Fruit fly (Drosophila melanogaster): ENCODE measurements around the gene spn-A.

Gene spn-A

DNA sequence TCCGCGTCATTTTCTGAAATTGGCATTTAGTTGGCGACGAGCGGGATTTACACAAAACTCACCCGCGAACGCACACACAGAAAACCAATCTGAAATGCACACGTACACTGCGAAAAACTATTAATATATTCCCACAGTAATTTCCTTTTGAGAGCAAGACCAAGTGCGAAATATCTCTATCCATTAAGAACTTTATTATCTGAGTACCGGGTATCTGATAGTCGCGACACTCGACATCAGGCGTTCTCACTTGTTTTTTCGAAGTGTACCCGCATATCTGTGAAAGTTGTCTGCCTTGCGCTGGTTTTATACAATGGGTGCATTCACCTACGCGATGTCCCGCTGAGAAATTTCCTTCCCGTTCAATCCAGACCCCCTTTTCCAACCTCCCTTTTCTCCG lies 20.3 kb upstream of the spn-A start (continued):
- TF ChIP-seq CG34224 (GFP tag; IDR thresholded peaks at IDR 0.05; ENCODE audit: partially characterized antibody) (no peak), Dip3 (GFP tag; optimal IDR thresholded peaks at IDR 0.05) (no peak), CG5180 (GFP tag; optimal IDR thresholded peaks at IDR 0.05) (no peak), MESR4 (GFP tag; optimal IDR thresholded peaks at IDR 0.05) (no peak), corto (GFP tag; optimal IDR thresholded peaks at IDR 0.05) (no peak), sug (tag; optimal IDR thresholded peaks at IDR 0.05) (no peak), CG13296 (GFP tag; optimal IDR thresholded peaks at IDR 0.05) (no peak), cg (GFP tag; optimal IDR thresholded peaks at IDR 0.05) (no peak), bigmax (GFP tag; optimal IDR thresholded peaks at IDR 0.05) (no peak), CG7372 (GFP tag; IDR thresholded peaks at IDR 0.05) (no peak), CG1529 (GFP tag; optimal IDR thresholded peaks at IDR 0.05) (no peak), CG14710 (tag; optimal IDR thresholded peaks at IDR 0.05) (peak; percentile 5), CG33213 (GFP tag; optimal IDR thresholded peaks at IDR 0.05) (no peak), CG17328 (GFP tag; IDR thresholded peaks at IDR 0.05) (0 out of 2 replicates have a peak, but pooled peaks have one; percentile 9), row (GFP tag; IDR thresholded peaks at IDR 0.05) (0 out of 3 replicates have a peak, but pooled peaks have one; percentile 26), YL-1 (GFP tag; optimal IDR thresholded peaks at IDR 0.05) (no peak), CG11247 (GFP tag; IDR thresholded peaks at IDR 0.05) (no peak), chn (GFP tag; optimal IDR thresholded peaks at IDR 0.05) (peak; percentile 8), CG43689 (GFP tag; IDR thresholded peaks at IDR 0.05) (no peak), slbo (GFP tag; IDR thresholded peaks at IDR 0.05) (no peak), hb (GFP tag; IDR thresholded peaks at IDR 0.05; ENCODE audit: partially characterized antibody) (peak; percentile 51; the same call in 1 of the 3 replicates), sens-2 (GFP tag; IDR thresholded peaks at IDR 0.05) (no peak), pnt (GFP tag; optimal IDR thresholded peaks at IDR 0.05) (peak; percentile 17), CG12391 (tag; optimal IDR thresholded peaks at IDR 0.05) (peak; percentile 10), Blimp-1 (GFP tag; optimal IDR thresholded peaks at IDR 0.05) (peak; percentile 50), NC2β (GFP tag; optimal IDR thresholded peaks at IDR 0.05) (no peak), Ssrp (tag; optimal IDR thresholded peaks at IDR 0.05) (peak; percentile 13), btn (GFP tag; optimal IDR thresholded peaks at IDR 0.05) (no peak), vnd (GFP tag; IDR thresholded peaks at IDR 0.05; ENCODE audit: partially characterized antibody) (peak; percentile 16; the same call in 1 of the 3 replicates), tup (GFP tag; optimal IDR thresholded peaks at IDR 0.05) (no peak), dan (GFP tag; IDR thresholded peaks at IDR 0.05) (no peak), HLHmδ (GFP tag; optimal IDR thresholded peaks at IDR 0.05) (no peak), CG10979 (tag; optimal IDR thresholded peaks at IDR 0.05) (peak; percentile 34), sisA (GFP tag; IDR thresholded peaks at IDR 0.05) (peak; percentile 38; the same call in 1 of the 2 replicates), CG17829 (tag; optimal IDR thresholded peaks at IDR 0.05) (peak; percentile 6), Adf1 (GFP tag; IDR thresholded peaks at IDR 0.05) (no peak), CG8924 (tag; optimal IDR thresholded peaks at IDR 0.05) (no peak), Hr78 (GFP tag; optimal IDR thresholded peaks at IDR 0.05) (no peak), dysf (GFP tag; IDR thresholded peaks at IDR 0.05) (0 out of 3 replicates have a peak, but pooled peaks have one; percentile 13), ase (GFP tag; IDR thresholded peaks at IDR 0.05) (0 out of 3 replicates have a peak, but pooled peaks have one; percentile 10), CG16813 (GFP tag; IDR thresholded peaks at IDR 0.05; ENCODE audit: partially characterized antibody) (peak; percentile 41; the same call in 1 of the 3 replicates), Hsf (GFP tag; optimal IDR thresholded peaks at IDR 0.05) (peak; percentile 22), seq (GFP tag; IDR thresholded peaks at IDR 0.05) (no peak), sd (tag; optimal IDR thresholded peaks at IDR 0.05) (no peak), zfh1 (GFP tag; IDR thresholded peaks at IDR 0.05) (0 out of 3 replicates have a peak, but pooled peaks have one; percentile 37), gsb (GFP tag; IDR thresholded peaks at IDR 0.05) (no peak), HLH4C (GFP tag; IDR thresholded peaks at IDR 0.05; ENCODE audit: partially characterized antibody) (peak; percentile 72), CG3838 (GFP tag; optimal IDR thresholded peaks at IDR 0.05) (no peak), Atf6 (GFP tag; IDR thresholded peaks at IDR 0.05) (0 out of 2 replicates have a peak, but pooled peaks have one; percentile 11), CG9727 (GFP tag; optimal IDR thresholded peaks at IDR 0.05) (peak; percentile 1)
